Worm (Caenorhabditis elegans) whole organism, L1 larva: Measurements from ENCODE around the gene cyp-35B3.

Source experiments
- dsc-1 ChIP-seq: sonication (generic microtip); optimal IDR thresholded peaks from 2 replicates; lab custom pipeline; 2016; ENCODE audit warnings: mild to moderate bottlenecking, missing genetic modification characterization, missing compliant biosample characterization
- nhr-84 ChIP-seq: sonication (generic microtip); optimal IDR thresholded peaks from 2 replicates; lab custom pipeline; 2017; ENCODE audit warnings: missing biosample characterization, missing genetic modification characterization
- zag-1 ChIP-seq: fragments of 150-350 bp; optimal IDR thresholded peaks from 2 replicates; lab custom pipeline; 2014; ENCODE audit warnings: missing biosample characterization, missing genetic modification characterization

DNA sequence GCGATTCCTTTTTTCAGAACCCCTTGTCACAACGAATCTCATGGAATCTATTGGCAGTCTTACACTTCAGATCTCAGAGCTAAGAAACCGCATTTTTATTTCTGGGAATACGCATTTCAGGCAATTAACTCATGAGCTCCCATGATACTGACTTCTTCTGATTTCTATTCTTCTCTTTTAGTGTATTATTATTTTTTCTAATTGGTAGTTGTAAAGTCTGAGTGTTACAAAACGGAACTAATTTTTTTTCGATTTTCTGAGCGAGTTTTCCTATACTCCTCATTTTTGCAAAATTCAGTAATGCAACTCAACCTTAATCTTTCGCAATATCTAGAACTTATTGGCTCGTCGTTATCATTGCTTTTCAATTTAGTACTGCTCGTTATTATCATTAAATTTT lies 29.2 kb downstream of the cyp-35B3 start, which contains the start of gene str-82:
- TF ChIP-seq nhr-84 (tag; lab: Kevin White, UChicago) (no peak), dsc-1 (tag; lab: Kevin White, UChicago) (no peak), zag-1 (tag; lab: Kevin White, UChicago) (no peak)
